Fruit fly (Drosophila melanogaster) whole organism, embryonic: Measurements from ENCODE around the gene Psf2.

Experiments
- Ada2b ChIP-seq: fragments of 200-800 bp; sonication (Bioruptor generic); IDR thresholded peaks from 2 replicates; pipeline ENCODE4 v1.3.6; 2022; ENCODE audit warnings: missing biosample characterization, missing genetic modification characterization
- Adf1 ChIP-seq: fragments of 200-800 bp; sonication (Bioruptor generic); IDR thresholded peaks from 2 replicates; pipeline ENCODE4 v1.3.6; 2022; ENCODE audit warnings: missing biosample characterization, missing genetic modification characterization
- Atf3 ChIP-seq: fragments of 200-800 bp; sonication (Bioruptor generic); optimal IDR thresholded peaks from 3 replicates; lab custom pipeline; 2016; ENCODE audit warnings: missing biosample characterization, missing genetic modification characterization
- Awh ChIP-seq: fragments of 200-800 bp; sonication (Bioruptor generic); IDR thresholded peaks from 2 replicates; pipeline ENCODE4, ENCODE4 v1.3.6; 2022; ENCODE audit warnings: missing biosample characterization, missing genetic modification characterization
- Bteb2 ChIP-seq: fragments of 200-800 bp; sonication (Bioruptor generic); optimal IDR thresholded peaks from 2 replicates; lab custom pipeline; 2016; ENCODE audit warnings: missing biosample characterization, missing genetic modification characterization
- C15 ChIP-seq: fragments of 200-800 bp; sonication (Bioruptor generic); IDR thresholded peaks from 3 replicates; pipeline ENCODE4 v1.3.6; 2022; ENCODE audit warnings: missing biosample characterization, missing genetic modification characterization
- CG10209 ChIP-seq: fragments of 200-800 bp; sonication (Bioruptor generic); optimal IDR thresholded peaks from 3 replicates; lab custom pipeline; 2017; ENCODE audit warnings: missing biosample characterization, mild to moderate bottlenecking, missing genetic modification characterization, missing genetic modification reagents
- CG12104 ChIP-seq: fragments of 200-800 bp; sonication (Bioruptor generic); optimal IDR thresholded peaks from 3 replicates; lab custom pipeline; 2016; ENCODE audit warnings: missing biosample characterization, missing genetic modification characterization
- CG12299 ChIP-seq: fragments of 200-800 bp; sonication (Bioruptor generic); optimal IDR thresholded peaks from 2 replicates; lab custom pipeline; 2018; ENCODE audit warnings: missing biosample characterization, mild to moderate bottlenecking, missing genetic modification characterization
- CG13424 ChIP-seq: fragments of 200-800 bp; sonication (Bioruptor generic); optimal IDR thresholded peaks from 2 replicates; lab custom pipeline; 2019; ENCODE audit warnings: missing biosample characterization, mild to moderate bottlenecking, missing genetic modification characterization, moderate library complexity
- CG15514 ChIP-seq: fragments of 200-800 bp; sonication (Bioruptor generic); optimal IDR thresholded peaks from 3 replicates; lab custom pipeline; 2017; ENCODE audit warnings: missing biosample characterization, missing genetic modification characterization, mild to moderate bottlenecking, moderate library complexity, missing genetic modification reagents
- CG17361 ChIP-seq: fragments of 200-800 bp; sonication (Bioruptor generic); IDR thresholded peaks from 3 replicates; pipeline ENCODE4 v1.3.6; 2022; ENCODE audit warnings: missing biosample characterization, missing genetic modification characterization
- CG3065 ChIP-seq: fragments of 200-800 bp; sonication (Bioruptor generic); optimal IDR thresholded peaks from 2 replicates; lab custom pipeline; 2016; ENCODE audit warnings: missing biosample characterization, missing genetic modification characterization
- CG34422 ChIP-seq: fragments of 200-800 bp; sonication (Bioruptor generic); IDR thresholded peaks from 3 replicates; pipeline ENCODE4 v1.3.6; 2022; ENCODE audit warnings: missing biosample characterization, missing genetic modification characterization
- CG3995 ChIP-seq: fragments of 200-800 bp; sonication (Bioruptor generic); optimal IDR thresholded peaks from 3 replicates; lab custom pipeline; 2016; ENCODE audit warnings: missing biosample characterization, missing genetic modification characterization
- CG4282 ChIP-seq: fragments of 200-800 bp; sonication (Bioruptor generic); optimal IDR thresholded peaks from 2 replicates; lab custom pipeline; 2016; ENCODE audit warnings: missing biosample characterization, missing genetic modification characterization
- CG4707 ChIP-seq: fragments of 200-800 bp; sonication (Bioruptor generic); optimal IDR thresholded peaks from 2 replicates; lab custom pipeline; 2018; ENCODE audit warnings: missing biosample characterization, mild to moderate bottlenecking, missing genetic modification characterization, moderate library complexity
- CG6683 ChIP-seq: fragments of 200-800 bp; sonication (Bioruptor generic); optimal IDR thresholded peaks from 2 replicates; lab custom pipeline; 2017; ENCODE audit warnings: missing biosample characterization, mild to moderate bottlenecking, missing genetic modification characterization, missing genetic modification reagents
- CG7372 ChIP-seq: fragments of 200-800 bp; sonication (Bioruptor generic); IDR thresholded peaks from 2 replicates; pipeline ENCODE4 v1.3.6; 2022; ENCODE audit warnings: missing biosample characterization, missing genetic modification characterization
- CG7745 ChIP-seq: fragments of 200-800 bp; sonication (Bioruptor generic); optimal IDR thresholded peaks from 2 replicates; lab custom pipeline; 2018; ENCODE audit warnings: missing biosample characterization, mild to moderate bottlenecking, missing genetic modification characterization, moderate library complexity
- CG7928 ChIP-seq: fragments of 200-800 bp; sonication (Bioruptor generic); optimal IDR thresholded peaks from 2 replicates; lab custom pipeline; 2017; ENCODE audit warnings: missing biosample characterization, mild to moderate bottlenecking, missing genetic modification characterization
- CG9215 ChIP-seq: fragments of 200-800 bp; sonication (Bioruptor generic); IDR thresholded peaks from 2 replicates; pipeline ENCODE4 v1.3.6; 2022; ENCODE audit warnings: missing biosample characterization, missing genetic modification characterization
- CG9727 ChIP-seq: fragments of 200-800 bp; sonication (Bioruptor generic); optimal IDR thresholded peaks from 3 replicates; lab custom pipeline; 2017; ENCODE audit warnings: missing biosample characterization, mild to moderate bottlenecking, missing genetic modification characterization
- CG9876 ChIP-seq: fragments of 200-800 bp; sonication (Bioruptor generic); optimal IDR thresholded peaks from 2 replicates; lab custom pipeline; 2016; ENCODE audit warnings: missing biosample characterization, missing genetic modification characterization
- D19B ChIP-seq: fragments of 200-800 bp; sonication (Bioruptor generic); optimal IDR thresholded peaks from 2 replicates; lab custom pipeline; 2017; ENCODE audit warnings: missing biosample characterization, mild to moderate bottlenecking, missing genetic modification characterization
- Dad ChIP-seq: fragments of 200-800 bp; sonication (Bioruptor generic); optimal IDR thresholded peaks from 3 replicates; lab custom pipeline; 2016; ENCODE audit warnings: missing biosample characterization, missing genetic modification characterization
- ERR ChIP-seq: fragments of 200-800 bp; sonication (Bioruptor generic); optimal IDR thresholded peaks from 2 replicates; lab custom pipeline; 2016; ENCODE audit warnings: missing biosample characterization, missing genetic modification characterization
- HLH3B ChIP-seq: fragments of 200-800 bp; sonication (Bioruptor generic); IDR thresholded peaks from 2 replicates; pipeline ENCODE4 v1.3.6; 2022; ENCODE audit warnings: missing biosample characterization, missing genetic modification characterization
- HLHmδ ChIP-seq: fragments of 200-800 bp; sonication (Bioruptor generic); optimal IDR thresholded peaks from 2 replicates; lab custom pipeline; 2018; ENCODE audit warnings: missing biosample characterization, mild to moderate bottlenecking, missing genetic modification characterization, moderate library complexity
- Jarid2 ChIP-seq: fragments of 200-800 bp; sonication (Bioruptor generic); optimal IDR thresholded peaks from 3 replicates; lab custom pipeline; 2017; ENCODE audit warnings: mild to moderate bottlenecking, missing biosample characterization, missing genetic modification reagents, missing genetic modification characterization
- Ptx1 ChIP-seq: fragments of 200-800 bp; sonication (Bioruptor generic); IDR thresholded peaks from 2 replicates; pipeline ENCODE4 v1.3.6; 2022; ENCODE audit warnings: missing biosample characterization, missing genetic modification characterization
- Six4 ChIP-seq: fragments of 200-800 bp; sonication (Bioruptor generic); optimal IDR thresholded peaks from 2 replicates; lab custom pipeline; 2016; ENCODE audit warnings: missing biosample characterization, missing genetic modification characterization
- Sox100B ChIP-seq: fragments of 200-800 bp; sonication (Bioruptor generic); optimal IDR thresholded peaks from 3 replicates; lab custom pipeline; 2018; ENCODE audit warnings: missing biosample characterization, mild to moderate bottlenecking, missing genetic modification characterization
- Vsx1 ChIP-seq: fragments of 200-800 bp; sonication (Bioruptor generic); optimal IDR thresholded peaks from 2 replicates; lab custom pipeline; 2017; ENCODE audit warnings: missing biosample characterization, mild to moderate bottlenecking, missing genetic modification characterization, missing genetic modification reagents
- ac ChIP-seq: fragments of 200-800 bp; sonication (Bioruptor generic); optimal IDR thresholded peaks from 3 replicates; lab custom pipeline; 2017; ENCODE audit warnings: missing biosample characterization, mild to moderate bottlenecking, missing genetic modification characterization
- ash1 ChIP-seq: fragments of 200-800 bp; sonication (Bioruptor generic); optimal IDR thresholded peaks from 2 replicates; lab custom pipeline; 2018; ENCODE audit warnings: missing biosample characterization, mild to moderate bottlenecking, missing genetic modification characterization
- chm ChIP-seq: fragments of 200-800 bp; sonication (Bioruptor generic); IDR thresholded peaks from 2 replicates; pipeline ENCODE4 v1.3.6; 2022; ENCODE audit warnings: missing biosample characterization, missing genetic modification characterization
- insv ChIP-seq, 2 experiments: fragments of 200-800 bp; sonication (Bioruptor generic); optimal IDR thresholded peaks; 3 replicates each; lab custom pipeline; 2016 to 2018; ENCODE audit warnings: missing biosample characterization in 2 of 2, missing genetic modification characterization in 2 of 2
- jigr1 ChIP-seq: fragments of 200-800 bp; sonication (Bioruptor generic); IDR thresholded peaks from 3 replicates; pipeline ENCODE4 v1.3.6; 2022; ENCODE audit warnings: missing biosample characterization, missing genetic modification characterization
- lola ChIP-seq, 3 experiments: fragments of >200 bp in 2 of 3; fragments of 200-800 bp in 1 of 3; sonication (Bioruptor generic) in 1 of 3; optimal IDR thresholded peaks; 2 replicates each; lab custom pipeline; 2017 to 2019; ENCODE audit warnings: missing biosample characterization in 3 of 3, missing genetic modification characterization in 3 of 3, mild to moderate bottlenecking in 1 of 3, moderate library complexity in 1 of 3
- nerfin-1 ChIP-seq: fragments of 200-800 bp; sonication (Bioruptor generic); optimal IDR thresholded peaks from 3 replicates; lab custom pipeline; 2019; ENCODE audit warnings: missing biosample characterization, mild to moderate bottlenecking, missing genetic modification characterization, moderate library complexity
- oc ChIP-seq: fragments of 200-800 bp; sonication (Bioruptor generic); optimal IDR thresholded peaks from 2 replicates; lab custom pipeline; 2018; ENCODE audit warnings: missing biosample characterization, mild to moderate bottlenecking, missing genetic modification characterization, moderate library complexity
- odd ChIP-seq: fragments of 200-800 bp; sonication (Bioruptor generic); optimal IDR thresholded peaks from 2 replicates; lab custom pipeline; 2017; ENCODE audit warnings: missing biosample characterization, mild to moderate bottlenecking, missing genetic modification characterization
- pan ChIP-seq, 4 experiments: fragments of >200 bp in 3 of 4; fragments of 200-800 bp in 1 of 4; sonication (Bioruptor generic) in 1 of 4; optimal IDR thresholded peaks in 3 of 4; IDR thresholded peaks in 1 of 4; 2 replicates each; pipeline versions ENCODE4 v1.3.6 to Lab custom; 2017 to 2022; ENCODE audit warnings: missing biosample characterization in 2 of 4, missing genetic modification characterization in 2 of 4, mixed read lengths in 1 of 4
- pb ChIP-seq: fragments of 200-800 bp; sonication (Bioruptor generic); optimal IDR thresholded peaks from 3 replicates; lab custom pipeline; 2016; ENCODE audit warnings: missing biosample characterization, missing genetic modification characterization
- row ChIP-seq: fragments of 200-800 bp; sonication (Bioruptor generic); IDR thresholded peaks from 3 replicates; pipeline ENCODE4 v1.3.6; 2022; ENCODE audit warnings: missing biosample characterization, missing genetic modification characterization
- ttk ChIP-seq: fragments of 200-800 bp; sonication (Bioruptor generic); IDR thresholded peaks from 2 replicates; pipeline ENCODE4 v2.1.2; 2022; ENCODE audit warnings: missing biosample characterization, missing genetic modification characterization
- tx ChIP-seq: fragments of 200-800 bp; sonication (Bioruptor generic); optimal IDR thresholded peaks from 2 replicates; lab custom pipeline; 2016; ENCODE audit warnings: missing biosample characterization, missing genetic modification characterization
- vvl ChIP-seq: fragments of 200-800 bp; sonication (Bioruptor generic); IDR thresholded peaks from 2 replicates; pipeline ENCODE4 v1.3.6; 2022; ENCODE audit warnings: missing biosample characterization, missing genetic modification characterization

The Psf2 gene

DNA sequence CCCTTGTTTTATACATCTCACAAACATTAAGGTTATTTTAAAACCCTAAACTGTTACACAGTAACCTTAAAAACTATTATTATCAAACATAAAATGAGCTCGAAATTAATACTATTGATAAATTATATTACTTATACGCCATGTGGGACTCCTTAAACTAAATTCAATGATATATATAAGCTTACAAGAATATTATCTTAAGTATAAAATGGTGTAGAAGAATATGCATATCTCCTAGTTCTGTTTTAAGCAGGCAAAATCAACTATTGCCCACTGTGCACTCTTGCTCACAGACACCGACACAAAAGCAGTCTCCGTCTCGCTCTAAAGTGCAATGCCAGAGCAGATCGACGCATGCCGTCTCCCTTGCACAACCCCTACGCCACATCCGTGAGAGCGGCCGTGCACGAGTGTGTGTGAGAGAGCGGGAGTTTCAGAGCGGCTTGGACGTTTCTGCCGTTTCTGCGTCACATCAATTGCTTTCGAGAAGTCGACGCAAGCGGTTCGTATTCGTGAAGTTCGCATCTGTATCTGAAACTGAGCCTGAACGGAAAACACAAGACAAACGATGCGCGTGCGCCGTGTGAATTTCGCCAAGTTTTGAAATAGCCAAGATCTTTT is 15.5 kb downstream of the Psf2 start (continued):
- no peak for TF ChIP-seq tx
- TF ChIP-seq Sox100B (GFP tag; lab: Kevin White, UChicago): peak; percentile 73
- TF ChIP-seq nerfin-1: peak; percentile 67
- TF ChIP-seq CG9727: peak; percentile 85
- peak; percentile 72 for TF ChIP-seq odd (GFP tag; lab: Kevin White, UChicago)
- no peak for TF ChIP-seq CG3995 (GFP tag; lab: Kevin White, UChicago)
- TF ChIP-seq ac (GFP tag; lab: Kevin White, UChicago): peak; percentile 69
- TF ChIP-seq ash1 (GFP tag; lab: Kevin White, UChicago): peak; percentile 44
- TF ChIP-seq ERR (GFP tag; lab: Kevin White, UChicago): no peak
- TF ChIP-seq CG9876 (GFP tag; lab: Kevin White, UChicago): no peak
- TF ChIP-seq Atf3 (GFP tag; lab: Kevin White, UChicago): peak; percentile 2
- peak in 1 of 3 experiments; percentile 88 for TF ChIP-seq lola (GFP tag; optimal IDR thresholded peaks at IDR 0.05; lab: Kevin White, UChicago)
- TF ChIP-seq CG17361: peak; percentile 87; the same call in 2 of the 3 replicates
- TF ChIP-seq CG12104: peak; percentile 28
- TF ChIP-seq chm: peak; percentile 81
- 0 out of 2 replicates have a peak, but pooled peaks have one; percentile 5 for TF ChIP-seq HLH3B (GFP tag; lab: Robert Waterston, UW)
- peak; percentile 68 for TF ChIP-seq CG10209 (GFP tag; lab: Kevin White, UChicago)
- TF ChIP-seq HLHmδ (GFP tag; lab: Kevin White, UChicago): peak; percentile 90
- no peak for TF ChIP-seq CG9215
- TF ChIP-seq CG12299 (tag; lab: Kevin White, UChicago): no peak
- TF ChIP-seq Ada2b (GFP tag; lab: Robert Waterston, UW): no peak
- TF ChIP-seq pan (optimal IDR thresholded peaks at IDR 0.05; lab: Kevin White, UChicago): no peak
- peak in 1 of 2 experiments; percentile 58 for TF ChIP-seq pan (GFP tag; optimal IDR thresholded peaks at IDR 0.05 in 1 of 2, IDR thresholded peaks at IDR 0.05 in 1 of 2)
- TF ChIP-seq vvl: peak; percentile 58
- TF ChIP-seq Ptx1 (GFP tag; lab: Robert Waterston, UW): peak; percentile 56
- TF ChIP-seq CG7745: peak; percentile 42
- peak; percentile 33; the same call in 1 of the 2 replicates for TF ChIP-seq Awh
- no peak for TF ChIP-seq CG7372 (GFP tag; lab: Robert Waterston, UW)
- TF ChIP-seq Bteb2 (GFP tag; lab: Kevin White, UChicago): no peak
- peak; percentile 84 for TF ChIP-seq row (GFP tag; lab: Robert Waterston, UW)
- TF ChIP-seq CG3065: peak; percentile 49
- TF ChIP-seq C15 (GFP tag; lab: Robert Waterston, UW): no peak
- no peak for TF ChIP-seq pb (GFP tag; lab: Kevin White, UChicago)
- TF ChIP-seq insv (GFP tag; optimal IDR thresholded peaks at IDR 0.05; lab: Kevin White, UChicago): peak in 1 of 2 experiments; percentile 24
- no peak for TF ChIP-seq D19B (GFP tag; lab: Kevin White, UChicago)
- TF ChIP-seq Six4: peak; percentile 33
- TF ChIP-seq Dad (GFP tag; lab: Kevin White, UChicago): peak; percentile 2
- peak; percentile 99 for TF ChIP-seq CG4707 (GFP tag; lab: Kevin White, UChicago)
- no peak for TF ChIP-seq CG6683 (GFP tag; lab: Kevin White, UChicago)
- TF ChIP-seq ttk: 0 out of 2 replicates have a peak, but pooled peaks have one; percentile 46
- no peak for TF ChIP-seq Vsx1 (GFP tag; lab: Kevin White, UChicago)
- TF ChIP-seq Adf1 (GFP tag; lab: Robert Waterston, UW): 0 out of 2 replicates have a peak, but pooled peaks have one; percentile 25
- peak; percentile 75 for TF ChIP-seq oc
- TF ChIP-seq CG7928 (GFP tag; lab: Kevin White, UChicago): no peak
- TF ChIP-seq Jarid2: peak; percentile 85
- peak; percentile 60 for TF ChIP-seq CG4282
- TF ChIP-seq CG13424: peak; percentile 78
- TF ChIP-seq CG34422 (GFP tag; lab: Robert Waterston, UW): peak; percentile 47; the same call in 2 of the 3 replicates
- 0 out of 3 replicates have a peak, but pooled peaks have one; percentile 35 for TF ChIP-seq jigr1 (GFP tag; lab: Robert Waterston, UW)
- peak; percentile 15 for TF ChIP-seq CG15514 (GFP tag; lab: Kevin White, UChicago)
